Worm (Caenorhabditis elegans) whole organism, young adult: Measurements from ENCODE around the gene xbx-1.

Experiments used
- B0261.1 ChIP-seq: sonication (generic microtip); optimal IDR thresholded peaks from 2 replicates; lab custom pipeline; 2016; ENCODE audit warnings: mild to moderate bottlenecking, missing genetic modification characterization, moderate library complexity, missing compliant biosample characterization
- B0336.3 ChIP-seq: fragments of 200-800 bp; sonication (Bioruptor generic); IDR thresholded peaks from 2 replicates; pipeline ENCODE4 v1.3.6; 2022; ENCODE audit warnings: missing genetic modification characterization, missing compliant biosample characterization
- C06A6.2 ChIP-seq: fragments of 200-800 bp; sonication (Bioruptor generic); conservative IDR thresholded peaks from 2 replicates; pipeline ENCODE4 v1.3.6; 2022; ENCODE audit warnings: missing genetic modification characterization, missing compliant biosample characterization
- D2030.7 ChIP-seq: fragments of 200-800 bp; sonication (Bioruptor generic); IDR thresholded peaks from 2 replicates; pipeline ENCODE4 v1.3.6; 2022; ENCODE audit warnings: missing genetic modification reagents, missing genetic modification characterization, missing compliant biosample characterization
- F22D6.2 ChIP-seq: sonication (generic microtip); optimal IDR thresholded peaks from 2 replicates; lab custom pipeline; 2016; ENCODE audit warnings: mild to moderate bottlenecking, missing genetic modification characterization, missing compliant biosample characterization
- F37B4.10 ChIP-seq: fragments of 200-800 bp; sonication (Bioruptor generic); IDR thresholded peaks from 2 replicates; pipeline ENCODE4 v1.3.6; 2022; ENCODE audit warnings: missing genetic modification characterization, missing compliant biosample characterization
- F39B2.1 ChIP-seq: fragments of 200-800 bp; sonication (Bioruptor generic); IDR thresholded peaks from 2 replicates; pipeline ENCODE4 v1.3.6; 2022; ENCODE audit warnings: missing genetic modification reagents, missing genetic modification characterization, missing compliant biosample characterization
- F55B11.4 ChIP-seq: sonication (generic microtip); optimal IDR thresholded peaks from 2 replicates; lab custom pipeline; 2016; ENCODE audit warnings: missing compliant biosample characterization, missing genetic modification characterization, borderline replicate concordance; ENCODE audit not compliant: insufficient read depth
- F57A8.1 ChIP-seq: fragments of 200-800 bp; sonication (Bioruptor generic); optimal IDR thresholded peaks from 2 replicates; lab custom pipeline; 2018; ENCODE audit warnings: mild to moderate bottlenecking, missing genetic modification characterization, moderate library complexity, missing compliant biosample characterization
- K11D2.4 ChIP-seq: fragments of 200-800 bp; sonication (Bioruptor generic); IDR thresholded peaks from 2 replicates; pipeline ENCODE4 v1.3.6; 2022; ENCODE audit warnings: missing genetic modification reagents, missing genetic modification characterization, missing compliant biosample characterization
- K12H6.12 ChIP-seq: fragments of 200-800 bp; sonication (Bioruptor generic); optimal IDR thresholded peaks from 2 replicates; lab custom pipeline; 2018; ENCODE audit warnings: mild to moderate bottlenecking, missing genetic modification characterization, missing compliant biosample characterization
- Y56A3A.18 ChIP-seq: fragments of 200-800 bp; sonication (Bioruptor generic); IDR thresholded peaks from 2 replicates; pipeline ENCODE4 v1.3.6; 2022; ENCODE audit warnings: missing genetic modification reagents, missing genetic modification characterization, missing compliant biosample characterization
- Y67H2A.10 ChIP-seq: fragments of 200-800 bp; sonication (Bioruptor generic); conservative IDR thresholded peaks from 2 replicates; pipeline ENCODE4 v1.3.6; 2022; ENCODE audit warnings: missing genetic modification reagents, missing genetic modification characterization, missing compliant biosample characterization
- Y95B8A.8 ChIP-seq: fragments of 200-800 bp; sonication (Bioruptor generic); IDR thresholded peaks from 2 replicates; pipeline ENCODE4 v1.3.6; 2022; ENCODE audit warnings: missing genetic modification reagents, missing genetic modification characterization, missing compliant biosample characterization
- ama-1 ChIP-seq, 3 experiments: fragments of 150-350 bp in 1 of 3; sonication (generic microtip) in 2 of 3; optimal IDR thresholded peaks; 2 replicates each; lab custom pipeline; 2014 to 2018; ENCODE audit warnings: missing biosample characterization in 2 of 3, missing genetic modification characterization in 2 of 3, missing genetic modification reagents in 2 of 3
- aptf-3 ChIP-seq: fragments of 200-800 bp; sonication (Bioruptor generic); IDR thresholded peaks from 2 replicates; pipeline ENCODE4 v1.3.6; 2022; ENCODE audit warnings: missing genetic modification characterization, missing compliant biosample characterization
- athp-1 ChIP-seq: sonication (generic microtip); optimal IDR thresholded peaks from 2 replicates; lab custom pipeline; 2017; ENCODE audit warnings: mild to moderate bottlenecking, missing genetic modification characterization, missing compliant biosample characterization
- attf-3 ChIP-seq: fragments of 200-800 bp; sonication (Bioruptor generic); conservative IDR thresholded peaks from 2 replicates; pipeline ENCODE4 v1.3.6; 2022; ENCODE audit warnings: missing genetic modification reagents, missing genetic modification characterization, missing compliant biosample characterization
- attf-5 ChIP-seq: fragments of 200-800 bp; sonication (Bioruptor generic); optimal IDR thresholded peaks from 2 replicates; lab custom pipeline; 2018; ENCODE audit warnings: mild to moderate bottlenecking, missing genetic modification characterization, missing compliant biosample characterization
- attf-6 ChIP-seq: fragments of 200-800 bp; sonication (Bioruptor generic); IDR thresholded peaks from 2 replicates; pipeline ENCODE4 v1.3.6; 2022; ENCODE audit warnings: missing genetic modification reagents, missing genetic modification characterization, missing compliant biosample characterization
- cebp-1 ChIP-seq, 2 experiments: fragments of 200-800 bp in 1 of 2; sonication (Bioruptor generic) in 1 of 2; sonication (generic microtip) in 1 of 2; IDR thresholded peaks in 1 of 2; optimal IDR thresholded peaks in 1 of 2; 2 replicates each; pipeline versions ENCODE4 v1.3.6 to Lab custom; 2017 to 2022; ENCODE audit warnings: missing compliant biosample characterization in 2 of 2, missing genetic modification characterization in 2 of 2, mild to moderate bottlenecking in 1 of 2, missing genetic modification reagents in 1 of 2, moderate library complexity in 1 of 2
- ceh-58 ChIP-seq: fragments of 200-800 bp; sonication (Bioruptor generic); IDR thresholded peaks from 2 replicates; pipeline ENCODE4 v1.3.6; 2022; ENCODE audit warnings: missing genetic modification characterization, missing compliant biosample characterization
- die-1 ChIP-seq: sonication (generic microtip); optimal IDR thresholded peaks from 2 replicates; lab custom pipeline; 2016; ENCODE audit warnings: missing genotype, mild to moderate bottlenecking, missing genetic modification characterization, missing compliant biosample characterization
- dox-1 ChIP-seq: fragments of 200-800 bp; sonication (Bioruptor generic); IDR thresholded peaks from 2 replicates; pipeline ENCODE4 v1.3.6; 2022; ENCODE audit warnings: missing genetic modification reagents, missing genetic modification characterization, missing compliant biosample characterization
- egrh-3 ChIP-seq: fragments of 200-800 bp; sonication (Bioruptor generic); IDR thresholded peaks from 2 replicates; pipeline ENCODE4 v1.3.6; 2022; ENCODE audit warnings: missing genetic modification reagents, missing genetic modification characterization, missing compliant biosample characterization
- him-1 ChIP-seq: sonication (generic microtip); optimal IDR thresholded peaks from 2 replicates; lab custom pipeline; 2016; ENCODE audit warnings: missing genotype, missing genetic modification reagents, missing genetic modification characterization, missing compliant biosample characterization
- hmg-1.2 ChIP-seq: fragments of 200-800 bp; sonication (Bioruptor generic); IDR thresholded peaks from 2 replicates; pipeline ENCODE4 v1.3.6; 2022; ENCODE audit warnings: missing genetic modification reagents, missing genetic modification characterization, missing compliant biosample characterization
- hrde-1 ChIP-seq: sonication (generic microtip); optimal IDR thresholded peaks from 2 replicates; lab custom pipeline; 2016; ENCODE audit warnings: missing genetic modification characterization, mild to moderate bottlenecking, missing compliant biosample characterization, moderate library complexity, missing genotype, missing genetic modification reagents, borderline replicate concordance
- hsf-1 ChIP-seq: fragments of 200-800 bp; sonication (Bioruptor generic); IDR thresholded peaks from 2 replicates; pipeline ENCODE4 v1.3.6; 2022; ENCODE audit warnings: missing genetic modification reagents, missing genetic modification characterization, missing compliant biosample characterization
- lag-1 ChIP-seq: fragments of 200-800 bp; sonication (Bioruptor generic); IDR thresholded peaks from 2 replicates; pipeline ENCODE4 v1.3.6; 2022; ENCODE audit warnings: missing genetic modification reagents, missing genetic modification characterization, missing compliant biosample characterization
- lin-54 ChIP-seq: fragments of 200-800 bp; sonication (Bioruptor generic); optimal IDR thresholded peaks from 2 replicates; lab custom pipeline; 2018; ENCODE audit warnings: mild to moderate bottlenecking, missing genetic modification characterization, missing compliant biosample characterization
- lir-1 ChIP-seq: fragments of 200-800 bp; sonication (Bioruptor generic); conservative IDR thresholded peaks from 2 replicates; pipeline ENCODE4 v1.3.6; 2022; ENCODE audit warnings: missing genetic modification reagents, missing genetic modification characterization, missing compliant biosample characterization
- madf-8 ChIP-seq: fragments of 200-800 bp; sonication (Bioruptor generic); conservative IDR thresholded peaks from 2 replicates; pipeline ENCODE4 v1.3.6; 2022; ENCODE audit warnings: missing genetic modification reagents, missing genetic modification characterization, missing compliant biosample characterization
- nhr-120 ChIP-seq: fragments of 200-800 bp; sonication (Bioruptor generic); IDR thresholded peaks from 2 replicates; pipeline ENCODE4 v1.3.6; 2022; ENCODE audit warnings: missing genetic modification characterization, missing compliant biosample characterization
- nhr-179 ChIP-seq: sonication (generic microtip); optimal IDR thresholded peaks from 2 replicates; lab custom pipeline; 2016; ENCODE audit warnings: mild to moderate bottlenecking, missing genetic modification characterization, missing compliant biosample characterization
- nhr-80 ChIP-seq: sonication (generic microtip); optimal IDR thresholded peaks from 2 replicates; lab custom pipeline; 2016; ENCODE audit warnings: missing genetic modification characterization, missing compliant biosample characterization
- pha-4 ChIP-seq: fragments of 150-350 bp; sonication (generic microtip); optimal IDR thresholded peaks from 2 replicates; lab custom pipeline; 2014; ENCODE audit warnings: missing biosample characterization, missing genetic modification reagents, missing genetic modification characterization
- repo-1 ChIP-seq: sonication (generic microtip); optimal IDR thresholded peaks from 2 replicates; lab custom pipeline; 2017; ENCODE audit warnings: mild to moderate bottlenecking, missing genetic modification characterization, missing compliant biosample characterization
- sea-2 ChIP-seq: fragments of 200-800 bp; sonication (Bioruptor generic); IDR thresholded peaks from 2 replicates; pipeline ENCODE4 v1.3.6; 2022; ENCODE audit warnings: missing genetic modification characterization, missing compliant biosample characterization
- snpc-1.3 ChIP-seq: sonication (generic microtip); optimal IDR thresholded peaks from 2 replicates; lab custom pipeline; 2017; ENCODE audit warnings: missing genetic modification characterization, mild to moderate bottlenecking, missing compliant biosample characterization, antibody characterized with exemption, moderate library complexity, missing genotype, missing genetic modification reagents; ENCODE audit not compliant: insufficient read depth
- sptf-2 ChIP-seq: fragments of 200-800 bp; sonication (Bioruptor generic); optimal IDR thresholded peaks from 2 replicates; lab custom pipeline; 2018; ENCODE audit warnings: mild to moderate bottlenecking, missing genetic modification characterization, missing compliant biosample characterization
- tbp1 ChIP-seq: fragments of 200-800 bp; sonication (Bioruptor generic); optimal IDR thresholded peaks from 2 replicates; lab custom pipeline; 2018; ENCODE audit warnings: mild to moderate bottlenecking, missing genetic modification characterization, missing compliant biosample characterization
- xnd-1 ChIP-seq: sonication (generic microtip); optimal IDR thresholded peaks from 2 replicates; lab custom pipeline; 2016; ENCODE audit warnings: missing genotype, missing genetic modification reagents, missing genetic modification characterization, missing compliant biosample characterization
- zfh-2 ChIP-seq: fragments of 200-800 bp; sonication (Bioruptor generic); conservative IDR thresholded peaks from 2 replicates; pipeline ENCODE4 v1.3.6; 2022; ENCODE audit warnings: missing genetic modification reagents, missing genetic modification characterization, missing compliant biosample characterization
- ztf-28 ChIP-seq: fragments of 200-800 bp; sonication (Bioruptor generic); IDR thresholded peaks from 2 replicates; pipeline ENCODE4 v1.3.6; 2022; ENCODE audit warnings: missing genetic modification reagents, missing genetic modification characterization, missing compliant biosample characterization

xbx-1 gene

ce11 chrV:15001536-15001935, 21.5 kb downstream of the xbx-1 start:
- TF ChIP-seq zfh-2 (GFP tag; lab: Robert Waterston, UW) (peak; percentile 87), hsf-1 (GFP tag; lab: Robert Waterston, UW) (peak; percentile 5; the same call in 1 of the 2 replicates), egrh-3 (GFP tag; lab: Robert Waterston, UW) (peak; percentile 78), nhr-120 (no peak), attf-6 (GFP tag; lab: Robert Waterston, UW) (peak; percentile 35; the same call in 1 of the 2 replicates), lir-1 (GFP tag; lab: Robert Waterston, UW) (no peak), sptf-2 (GFP tag; lab: Kevin White, UChicago) (peak; percentile 2), dox-1 (peak; percentile 11; the same call in 1 of the 2 replicates), F57A8.1 (GFP tag; lab: Kevin White, UChicago) (peak; percentile 20)
- TF ChIP-seq, all 124 proteins: peak for 7

DNA sequence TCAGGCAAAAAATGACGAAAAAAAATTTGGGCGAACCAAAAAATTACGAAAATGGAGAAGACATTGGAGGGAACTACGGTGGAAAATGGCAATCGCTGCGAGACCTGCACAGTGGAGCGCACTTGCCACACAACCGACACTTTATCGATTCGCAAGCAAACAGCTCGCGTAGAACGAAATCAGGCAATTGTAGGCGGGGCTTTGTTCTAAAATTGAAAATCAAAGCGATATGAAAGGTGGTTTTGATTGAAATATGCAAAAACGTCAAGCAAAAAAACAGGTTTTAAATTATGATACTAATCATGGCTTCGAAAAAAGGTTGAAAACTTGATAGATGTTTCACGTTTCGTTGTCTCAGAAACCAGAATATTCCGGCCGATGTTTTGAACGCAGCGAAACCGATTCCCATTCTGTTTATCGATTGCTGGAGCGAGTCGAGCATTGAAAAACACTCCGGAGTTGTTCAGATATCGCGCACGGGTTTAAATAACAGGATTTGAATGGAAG, 22.2 kb downstream of the xbx-1 start, which contains the start of the genes fib-1 and mut-15:
Gene fib-1 (minus strand): TSS at position 40 of the 507 bp plus-strand sequence.
Gene mut-15 (plus strand): TSS at position 360 of the 507 bp plus-strand sequence.
- peak; percentile 85 for TF ChIP-seq K12H6.12
- TF ChIP-seq ztf-28 = peak; percentile 95
- no peak for TF ChIP-seq hrde-1 (tag; lab: Kevin White, UChicago)
- TF ChIP-seq madf-8 (GFP tag; lab: Robert Waterston, UW) = peak; percentile 71
- 0 out of 2 replicates have a peak, but pooled peaks have one; percentile 27 for TF ChIP-seq sea-2
- no peak for TF ChIP-seq repo-1 (tag; lab: Kevin White, UChicago)
- peak; percentile 71; the same call in 1 of the 2 replicates for TF ChIP-seq Y95B8A.8 (GFP tag; lab: Robert Waterston, UW)
- no peak for TF ChIP-seq F57A8.1 (GFP tag; lab: Kevin White, UChicago)
- no peak for TF ChIP-seq die-1 (tag; lab: Kevin White, UChicago)
- no peak for TF ChIP-seq nhr-179
- TF ChIP-seq cebp-1 (GFP tag; IDR thresholded peaks at IDR 0.05; lab: Robert Waterston, UW) = peak; percentile 46; the same call in 1 of the 2 replicates
- peak; percentile 84 for TF ChIP-seq cebp-1 (tag; optimal IDR thresholded peaks at IDR 0.05; lab: Kevin White, UChicago)
- no peak for TF ChIP-seq F55B11.4
- TF ChIP-seq B0336.3 = peak; percentile 51; the same call in 1 of the 2 replicates
- no peak for TF ChIP-seq aptf-3 (GFP tag; lab: Robert Waterston, UW)
- TF ChIP-seq K11D2.4 (GFP tag; lab: Robert Waterston, UW) = peak; percentile 81
- TF ChIP-seq lin-54 (GFP tag; lab: Kevin White, UChicago) = peak; percentile 80
- TF ChIP-seq B0261.1 = peak; percentile 28
- peak; percentile 93 for TF ChIP-seq D2030.7 (GFP tag; lab: Robert Waterston, UW)
- TF ChIP-seq snpc-1.3 = peak; percentile 49
- TF ChIP-seq ceh-58 (GFP tag; lab: Robert Waterston, UW) = no peak
- peak; percentile 18 for TF ChIP-seq him-1 (tag; lab: Kevin White, UChicago)
- TF ChIP-seq C06A6.2 (GFP tag; lab: Robert Waterston, UW) = no peak
- TF ChIP-seq ama-1 (optimal IDR thresholded peaks at IDR 0.05; lab: Kevin White, UChicago) = no peak
- no peak for TF ChIP-seq ama-1 (GFP tag; optimal IDR thresholded peaks at IDR 0.05; lab: Kevin White, UChicago)
- TF ChIP-seq F37B4.10 (GFP tag; lab: Robert Waterston, UW) = no peak
- TF ChIP-seq attf-3 (GFP tag; lab: Robert Waterston, UW) = peak; percentile 85
- TF ChIP-seq Y67H2A.10 = peak; percentile 76; the same call in 1 of the 2 replicates
- peak; percentile 95 for TF ChIP-seq attf-5 (GFP tag; lab: Kevin White, UChicago)
- TF ChIP-seq lag-1 (GFP tag; lab: Robert Waterston, UW) = no peak
- no peak for TF ChIP-seq sptf-2 (GFP tag; lab: Kevin White, UChicago)
- peak; percentile 85 for TF ChIP-seq pha-4 (tag; lab: Kevin White, UChicago)
- no peak for TF ChIP-seq F22D6.2 (tag; lab: Kevin White, UChicago)
- TF ChIP-seq tbp1 (GFP tag; lab: Kevin White, UChicago) = peak; percentile 72
- no peak for TF ChIP-seq Y56A3A.18
- TF ChIP-seq athp-1 (tag; lab: Kevin White, UChicago) = peak; percentile 92
- TF ChIP-seq nhr-80 (tag; lab: Kevin White, UChicago) = peak; percentile 56
- TF ChIP-seq hmg-1.2 (GFP tag; lab: Robert Waterston, UW) = peak; percentile 72
- no peak for TF ChIP-seq F39B2.1 (GFP tag; lab: Robert Waterston, UW)
- TF ChIP-seq xnd-1 (tag; lab: Kevin White, UChicago) = peak; percentile 47
